Worm (Caenorhabditis elegans) whole organism, L1 larva: ENCODE measurements around the gene mpdu-1.

Source experiments
- F16B12.6 ChIP-seq: fragments of 150-350 bp; optimal IDR thresholded peaks from 2 replicates; lab custom pipeline; 2014; ENCODE audit warnings: missing biosample characterization, missing genetic modification characterization
- Y116A8C.19 ChIP-seq: sonication (generic microtip); optimal IDR thresholded peaks from 2 replicates; lab custom pipeline; 2016; ENCODE audit warnings: missing compliant biosample characterization, missing genetic modification characterization, borderline replicate concordance
- aha-1 ChIP-seq: fragments of 150-350 bp; optimal IDR thresholded peaks from 2 replicates; lab custom pipeline; 2014; ENCODE audit warnings: missing biosample characterization, missing genetic modification characterization
- alr-1 ChIP-seq: fragments of 200-800 bp; sonication (Bioruptor generic); optimal IDR thresholded peaks from 2 replicates; lab custom pipeline; 2018; ENCODE audit warnings: borderline replicate concordance, mild to moderate bottlenecking, missing genetic modification characterization, missing compliant biosample characterization
- aly-2 ChIP-seq: fragments of 150-350 bp; optimal IDR thresholded peaks from 2 replicates; lab custom pipeline; 2014; ENCODE audit warnings: missing biosample characterization, missing genetic modification characterization
- ama-1 ChIP-seq: fragments of 150-350 bp; optimal IDR thresholded peaks from 2 replicates; lab custom pipeline; 2014
- blmp-1 ChIP-seq: fragments of 150-350 bp; optimal IDR thresholded peaks from 2 replicates; lab custom pipeline; 2014; ENCODE audit warnings: missing biosample characterization, missing genetic modification characterization
- ceh-88 ChIP-seq: fragments of 200-800 bp; sonication (Bioruptor generic); IDR thresholded peaks from 2 replicates; pipeline ENCODE4 v1.3.6; 2022; ENCODE audit warnings: missing genetic modification characterization, missing compliant biosample characterization
- ceh-90 ChIP-seq: sonication (generic microtip); optimal IDR thresholded peaks from 2 replicates; lab custom pipeline; 2016; ENCODE audit warnings: missing genetic modification characterization, missing compliant biosample characterization
- dpl-1 ChIP-seq, 3 experiments: fragments of 150-350 bp in 2 of 3; sonication (generic microtip) in 1 of 3; optimal IDR thresholded peaks; 2 replicates each; lab custom pipeline; 2014 to 2017; ENCODE audit warnings: missing biosample characterization in 3 of 3, missing genetic modification characterization in 3 of 3, missing genetic modification reagents in 3 of 3
- dsc-1 ChIP-seq: sonication (generic microtip); optimal IDR thresholded peaks from 2 replicates; lab custom pipeline; 2016; ENCODE audit warnings: mild to moderate bottlenecking, missing genetic modification characterization, missing compliant biosample characterization
- efl-1 ChIP-seq, 4 experiments: fragments of 150-350 bp; optimal IDR thresholded peaks in 3 of 4; peaks in 1 of 4; 1 replicate in 1 of 4; 2 replicates in 3 of 4; lab custom pipeline; 2014; ENCODE audit warnings: missing biosample characterization in 2 of 4, missing genetic modification characterization in 2 of 4, missing genetic modification reagents in 2 of 4
- efl-3 ChIP-seq: fragments of 200-800 bp; sonication (Bioruptor generic); optimal IDR thresholded peaks from 2 replicates; lab custom pipeline; 2018; ENCODE audit warnings: mild to moderate bottlenecking, missing genetic modification characterization, missing compliant biosample characterization
- egl-13 ChIP-seq: sonication (generic microtip); optimal IDR thresholded peaks from 2 replicates; lab custom pipeline; 2016; ENCODE audit warnings: missing genotype, missing genetic modification reagents, missing genetic modification characterization, missing compliant biosample characterization
- egl-27 ChIP-seq, 2 experiments: fragments of 150-350 bp in 1 of 2; sonication (generic microtip); optimal IDR thresholded peaks; 3 replicates each; lab custom pipeline; 2017 to 2018; ENCODE audit warnings: missing biosample characterization in 2 of 2, missing genetic modification characterization in 2 of 2, missing genetic modification reagents in 2 of 2
- elt-2 ChIP-seq: sonication (generic microtip); optimal IDR thresholded peaks from 2 replicates; lab custom pipeline; 2016; ENCODE audit warnings: missing genetic modification characterization, mild to moderate bottlenecking, inconsistent platforms, missing compliant biosample characterization, missing genetic modification reagents
- elt-3 ChIP-seq, 6 experiments: fragments of 150-350 bp in 1 of 6; sonication (generic microtip); optimal IDR thresholded peaks; 2 replicates each; lab custom pipeline; 2017 to 2018; ENCODE audit warnings: missing biosample characterization in 6 of 6, missing genetic modification characterization in 6 of 6, inconsistent platforms in 1 of 6
- fkh-10 ChIP-seq: sonication (generic microtip); optimal IDR thresholded peaks from 2 replicates; lab custom pipeline; 2017; ENCODE audit warnings: missing biosample characterization, missing genetic modification reagents, missing genetic modification characterization
- fkh-8 ChIP-seq: sonication (generic microtip); optimal IDR thresholded peaks from 2 replicates; lab custom pipeline; 2016; ENCODE audit warnings: mild to moderate bottlenecking, missing genetic modification characterization, missing compliant biosample characterization
- grh-1 ChIP-seq: fragments of 200-800 bp; sonication (Bioruptor generic); IDR thresholded peaks from 2 replicates; pipeline ENCODE4 v1.3.6; 2022; ENCODE audit warnings: missing genetic modification reagents, missing genetic modification characterization, missing compliant biosample characterization
- hlh-4 ChIP-seq: sonication (generic microtip); optimal IDR thresholded peaks from 2 replicates; lab custom pipeline; 2016; ENCODE audit warnings: mild to moderate bottlenecking, missing genetic modification characterization, missing compliant biosample characterization
- hpl-2 ChIP-seq: fragments of 150-350 bp; optimal IDR thresholded peaks from 2 replicates; lab custom pipeline; 2014; ENCODE audit warnings: missing biosample characterization, missing genetic modification reagents, missing genetic modification characterization
- irx-1 ChIP-seq: sonication (generic microtip); optimal IDR thresholded peaks from 2 replicates; lab custom pipeline; 2016; ENCODE audit warnings: missing genetic modification characterization, missing compliant biosample characterization
- isw-1 ChIP-seq: fragments of 200-800 bp; sonication (Bioruptor generic); IDR thresholded peaks from 2 replicates; pipeline ENCODE4 v1.3.6; 2022; ENCODE audit warnings: missing genetic modification characterization, missing compliant biosample characterization
- lin-14 ChIP-seq: fragments of 200-800 bp; sonication (Bioruptor generic); optimal IDR thresholded peaks from 2 replicates; lab custom pipeline; 2018; ENCODE audit warnings: mild to moderate bottlenecking, missing genetic modification characterization, moderate library complexity, missing compliant biosample characterization
- lin-35 ChIP-seq, 2 experiments: fragments of 150-350 bp; optimal IDR thresholded peaks; 2 replicates each; lab custom pipeline; 2014; ENCODE audit warnings: missing biosample characterization in 2 of 2, missing genetic modification characterization in 2 of 2, missing genetic modification reagents in 2 of 2
- lin-39 ChIP-seq: fragments of 150-350 bp; optimal IDR thresholded peaks from 2 replicates; lab custom pipeline; 2014; ENCODE audit warnings: missing biosample characterization, missing genetic modification reagents, missing genetic modification characterization
- lir-3 ChIP-seq: sonication (generic microtip); optimal IDR thresholded peaks from 2 replicates; lab custom pipeline; 2016; ENCODE audit warnings: mild to moderate bottlenecking, missing genetic modification characterization, moderate library complexity, missing compliant biosample characterization; ENCODE audit not compliant: poor library complexity
- lsy-2 ChIP-seq, 2 experiments: fragments of 150-350 bp; optimal IDR thresholded peaks; 2 replicates each; lab custom pipeline; 2014; ENCODE audit warnings: missing biosample characterization in 2 of 2, missing genetic modification characterization in 2 of 2
- mab-9 ChIP-seq: fragments of 200-800 bp; sonication (Bioruptor generic); IDR thresholded peaks from 2 replicates; pipeline ENCODE4 v1.3.6; 2022; ENCODE audit warnings: missing genetic modification reagents, missing genetic modification characterization, missing compliant biosample characterization
- mdl-1 ChIP-seq, 2 experiments: fragments of 150-350 bp; optimal IDR thresholded peaks; 2 replicates each; lab custom pipeline; 2014 to 2017; ENCODE audit warnings: missing biosample characterization in 2 of 2, missing genetic modification characterization in 2 of 2, inconsistent platforms in 1 of 2
- mef-2 ChIP-seq: fragments of 150-350 bp; optimal IDR thresholded peaks from 2 replicates; lab custom pipeline; 2014; ENCODE audit warnings: missing biosample characterization, missing genetic modification characterization
- nhr-12 ChIP-seq: sonication (generic microtip); optimal IDR thresholded peaks from 2 replicates; lab custom pipeline; 2017; ENCODE audit warnings: missing biosample characterization, missing genetic modification characterization
- nhr-237 ChIP-seq: fragments of 150-350 bp; optimal IDR thresholded peaks from 2 replicates; lab custom pipeline; 2014; ENCODE audit warnings: missing biosample characterization, missing genetic modification characterization
- nhr-47 ChIP-seq: sonication (generic microtip); optimal IDR thresholded peaks from 2 replicates; lab custom pipeline; 2016; ENCODE audit warnings: mild to moderate bottlenecking, missing genetic modification characterization, moderate library complexity, missing compliant biosample characterization
- nhr-71 ChIP-seq: sonication (generic microtip); optimal IDR thresholded peaks from 2 replicates; lab custom pipeline; 2016; ENCODE audit warnings: mild to moderate bottlenecking, missing genetic modification characterization, moderate library complexity, missing compliant biosample characterization
- nhr-84 ChIP-seq: sonication (generic microtip); optimal IDR thresholded peaks from 2 replicates; lab custom pipeline; 2017; ENCODE audit warnings: missing biosample characterization, missing genetic modification characterization
- nhr-85 ChIP-seq: sonication (generic microtip); peaks from one replicate; lab custom pipeline; 2016; ENCODE audit warnings: missing genetic modification characterization, inconsistent platforms, missing compliant biosample characterization
- pqm-1 ChIP-seq: sonication (generic microtip); optimal IDR thresholded peaks from 3 replicates; lab custom pipeline; 2017; ENCODE audit warnings: missing biosample characterization, missing genetic modification characterization
- rnt-1 ChIP-seq: sonication (generic microtip); optimal IDR thresholded peaks from 2 replicates; lab custom pipeline; 2016; ENCODE audit warnings: mild to moderate bottlenecking, missing genetic modification characterization, moderate library complexity, missing compliant biosample characterization
- skn-1 ChIP-seq: fragments of 150-350 bp; optimal IDR thresholded peaks from 2 replicates; lab custom pipeline; 2014; ENCODE audit warnings: missing biosample characterization, missing genetic modification characterization
- snpc-4 ChIP-seq: fragments of 150-350 bp; optimal IDR thresholded peaks from 2 replicates; lab custom pipeline; 2014; ENCODE audit warnings: missing biosample characterization, missing genetic modification characterization
- snu-23 ChIP-seq: sonication (generic microtip); optimal IDR thresholded peaks from 2 replicates; lab custom pipeline; 2016; ENCODE audit warnings: missing genetic modification characterization, missing compliant biosample characterization
- sox-4 ChIP-seq: sonication (generic microtip); optimal IDR thresholded peaks from 2 replicates; lab custom pipeline; 2016; ENCODE audit warnings: missing genetic modification characterization, missing compliant biosample characterization
- sptf-1 ChIP-seq: fragments of 150-350 bp; optimal IDR thresholded peaks from 2 replicates; lab custom pipeline; 2014; ENCODE audit warnings: missing biosample characterization, missing genetic modification characterization
- tlp-1 ChIP-seq: fragments of 150-350 bp; optimal IDR thresholded peaks from 2 replicates; lab custom pipeline; 2014; ENCODE audit warnings: missing biosample characterization, missing genetic modification characterization
- unc-62 ChIP-seq: fragments of 150-350 bp; optimal IDR thresholded peaks from 2 replicates; lab custom pipeline; 2014; ENCODE audit warnings: missing biosample characterization, missing genetic modification reagents, missing genetic modification characterization
- unc-86 ChIP-seq: sonication (generic microtip); optimal IDR thresholded peaks from 2 replicates; lab custom pipeline; 2016; ENCODE audit warnings: missing genetic modification characterization, missing compliant biosample characterization
- vab-15 ChIP-seq: sonication (generic microtip); optimal IDR thresholded peaks from 2 replicates; lab custom pipeline; 2017; ENCODE audit warnings: missing genotype, mild to moderate bottlenecking, missing genetic modification characterization, missing compliant biosample characterization
- zag-1 ChIP-seq: fragments of 150-350 bp; optimal IDR thresholded peaks from 2 replicates; lab custom pipeline; 2014; ENCODE audit warnings: missing biosample characterization, missing genetic modification characterization
- zip-4 ChIP-seq: fragments of 200-800 bp; sonication (Bioruptor generic); optimal IDR thresholded peaks from 2 replicates; lab custom pipeline; 2018; ENCODE audit warnings: mild to moderate bottlenecking, missing genetic modification characterization, moderate library complexity, missing compliant biosample characterization
- ztf-11 ChIP-seq, 2 experiments: sonication (generic microtip); optimal IDR thresholded peaks; 2 replicates each; lab custom pipeline; 2016 to 2017; ENCODE audit warnings: missing genetic modification characterization in 2 of 2, missing biosample characterization in 1 of 2, missing compliant biosample characterization in 1 of 2
- ztf-4 ChIP-seq: fragments of 150-350 bp; optimal IDR thresholded peaks from 2 replicates; lab custom pipeline; 2014; ENCODE audit warnings: missing biosample characterization, missing genetic modification characterization

mpdu-1 gene

ce11 chrV:8348959-8349389 is 10.0 kb downstream of the mpdu-1 start (continued):
- peak; percentile 56 for TF ChIP-seq egl-13
- peak; percentile 68 for TF ChIP-seq unc-86 (tag; lab: Kevin White, UChicago)
- peak; percentile 95 for TF ChIP-seq snu-23 (GFP tag; lab: Kevin White, UChicago)
- peak; percentile 37 to 64 (median 56) for TF ChIP-seq dpl-1 (GFP tag; optimal IDR thresholded peaks at IDR 0.05; lab: Kevin White, UChicago)
- TF ChIP-seq fkh-8 (tag; lab: Kevin White, UChicago) = peak; percentile 38
- peak in 1 of 2 experiments; percentile 69 for TF ChIP-seq ztf-11 (tag; optimal IDR thresholded peaks at IDR 0.05; lab: Kevin White, UChicago)
- peak; percentile 84 for TF ChIP-seq grh-1 (GFP tag; lab: Robert Waterston, UW)
- peak; percentile 8 for TF ChIP-seq nhr-237 (tag; lab: Kevin White, UChicago)
- no peak for TF ChIP-seq Y116A8C.19 (tag; lab: Kevin White, UChicago)
- TF ChIP-seq ama-1 (lab: Kevin White, UChicago) = peak; percentile 96
- no peak for TF ChIP-seq tlp-1 (tag; lab: Kevin White, UChicago)
- peak in 1 of 2 experiments; percentile 59 for TF ChIP-seq mdl-1 (tag; optimal IDR thresholded peaks at IDR 0.05; lab: Kevin White, UChicago)
- peak; percentile 63 for TF ChIP-seq hpl-2 (GFP tag; lab: Kevin White, UChicago)
- peak; percentile 56 to 79 for TF ChIP-seq lin-35 (GFP tag; optimal IDR thresholded peaks at IDR 0.05; lab: Kevin White, UChicago)
- TF ChIP-seq ceh-90 (tag; lab: Kevin White, UChicago) = no peak
- TF ChIP-seq lin-39 (tag; lab: Kevin White, UChicago) = peak; percentile 81
- TF ChIP-seq sox-4 (tag; lab: Kevin White, UChicago) = peak; percentile 49
- TF ChIP-seq lir-3 = peak; percentile 50
- 0 out of 2 replicates have a peak, but pooled peaks have one; percentile 28 for TF ChIP-seq ceh-88
- TF ChIP-seq zag-1 (tag; lab: Kevin White, UChicago) = no peak
- no peak for TF ChIP-seq vab-15 (tag; lab: Kevin White, UChicago)
- peak; percentile 42 for TF ChIP-seq isw-1 (GFP tag; lab: Robert Waterston, UW)
- peak; percentile 16 to 80 (median 29) for TF ChIP-seq elt-3 (tag; optimal IDR thresholded peaks at IDR 0.05; lab: Kevin White, UChicago)
- TF ChIP-seq fkh-10 (GFP tag; lab: Kevin White, UChicago) = peak; percentile 25
- TF ChIP-seq sptf-1 (tag; lab: Kevin White, UChicago) = no peak
- TF ChIP-seq irx-1 = peak; percentile 80
- TF ChIP-seq alr-1 (tag; lab: Kevin White, UChicago) = no peak
- TF ChIP-seq nhr-85 = peak; percentile 97
- TF ChIP-seq elt-2 (tag; lab: Kevin White, UChicago) = peak; percentile 89
- TF ChIP-seq lsy-2 (tag; optimal IDR thresholded peaks at IDR 0.05; lab: Kevin White, UChicago) = peak; percentile 59 to 84
- peak; percentile 99 for TF ChIP-seq snpc-4 (tag; lab: Kevin White, UChicago)
- no peak for TF ChIP-seq egl-27 (tag; optimal IDR thresholded peaks at IDR 0.05; lab: Kevin White, UChicago)
- peak; percentile 66 to 77 for TF ChIP-seq efl-1 (optimal IDR thresholded peaks at IDR 0.05; lab: Kevin White, UChicago)
- peak; percentile 53 to 96 for TF ChIP-seq efl-1 (GFP tag; optimal IDR thresholded peaks at IDR 0.05 in 1 of 2; lab: Kevin White, UChicago)
- no peak for TF ChIP-seq pqm-1 (tag; lab: Kevin White, UChicago)
- TF ChIP-seq F16B12.6 (tag; lab: Kevin White, UChicago) = peak; percentile 37
- TF ChIP-seq ztf-4 = peak; percentile 77
- TF ChIP-seq nhr-84 (tag; lab: Kevin White, UChicago) = no peak
- TF ChIP-seq blmp-1 = peak; percentile 26
- peak; percentile 49 for TF ChIP-seq aly-2 (tag; lab: Kevin White, UChicago)
- no peak for TF ChIP-seq mef-2 (tag; lab: Kevin White, UChicago)
- TF ChIP-seq unc-62 = no peak
- peak; percentile 93 for TF ChIP-seq dsc-1
- TF ChIP-seq nhr-47 (tag; lab: Kevin White, UChicago) = peak; percentile 95
- TF ChIP-seq zip-4 = peak; percentile 69
- TF ChIP-seq aha-1 (tag; lab: Kevin White, UChicago) = no peak
- peak; percentile 71 for TF ChIP-seq skn-1 (tag; lab: Kevin White, UChicago)
- peak; percentile 92 for TF ChIP-seq lin-14 (GFP tag; lab: Kevin White, UChicago)
- TF ChIP-seq hlh-4 (tag; lab: Kevin White, UChicago) = no peak
- TF ChIP-seq mab-9 (GFP tag; lab: Robert Waterston, UW) = peak; percentile 74
- TF ChIP-seq nhr-71 (tag; lab: Kevin White, UChicago) = peak; percentile 95
- TF ChIP-seq rnt-1 (tag; lab: Kevin White, UChicago) = peak; percentile 97
- TF ChIP-seq efl-3 = peak; percentile 68
- no peak for TF ChIP-seq nhr-12 (tag; lab: Kevin White, UChicago)
